Fruit fly (Drosophila melanogaster) whole organism, embryonic: ENCODE measurements around the gene AlaRS.
A peak's percentile ranks its signal among the peaks of the same experiment; 100 is the strongest.

Source experiments
- Aef1 ChIP-seq: fragments of 200-800 bp; sonication (Bioruptor generic); IDR thresholded peaks from 3 replicates; pipeline ENCODE4 v1.3.6; 2022; ENCODE audit warnings: missing biosample characterization, missing genetic modification characterization
- Awh ChIP-seq: fragments of 200-800 bp; sonication (Bioruptor generic); IDR thresholded peaks from 2 replicates; pipeline ENCODE4, ENCODE4 v1.3.6; 2022; ENCODE audit warnings: missing biosample characterization, missing genetic modification characterization
- B-H1 ChIP-seq: fragments of 200-800 bp; sonication (Bioruptor generic); IDR thresholded peaks from 3 replicates; pipeline ENCODE4 v1.3.6; 2022; ENCODE audit warnings: missing biosample characterization, missing genetic modification characterization
- BEAF-32 ChIP-seq: fragments of 200-800 bp; sonication (Bioruptor generic); optimal IDR thresholded peaks from 3 replicates; lab custom pipeline; 2017; ENCODE audit warnings: missing biosample characterization, missing genetic modification characterization, mild to moderate bottlenecking, moderate library complexity, missing genetic modification reagents
- Bgb ChIP-seq: fragments of 200-800 bp; sonication (Bioruptor generic); IDR thresholded peaks from 2 replicates; pipeline ENCODE4 v1.3.6; 2022; ENCODE audit warnings: missing biosample characterization, missing genetic modification characterization; ENCODE audit not compliant: partially characterized antibody
- CG1024 ChIP-seq: fragments of 200-800 bp; sonication (Bioruptor generic); IDR thresholded peaks from 2 replicates; pipeline ENCODE4 v1.3.6; 2022; ENCODE audit warnings: missing biosample characterization, missing genetic modification characterization
- CG10274 ChIP-seq: fragments of 200-800 bp; sonication (Bioruptor generic); optimal IDR thresholded peaks from 3 replicates; lab custom pipeline; 2017; ENCODE audit warnings: missing biosample characterization, mild to moderate bottlenecking, missing genetic modification characterization
- CG11456 ChIP-seq: fragments of 200-800 bp; sonication (Bioruptor generic); IDR thresholded peaks from 3 replicates; pipeline ENCODE4 v1.3.6; 2022; ENCODE audit warnings: missing biosample characterization, missing genetic modification characterization
- CG1233 ChIP-seq: fragments of 200-800 bp; sonication (Bioruptor generic); optimal IDR thresholded peaks from 4 replicates; lab custom pipeline; 2018; ENCODE audit warnings: missing biosample characterization, mild to moderate bottlenecking, missing genetic modification characterization
- CG13624 ChIP-seq: fragments of 200-800 bp; sonication (Bioruptor generic); optimal IDR thresholded peaks from 2 replicates; lab custom pipeline; 2016; ENCODE audit warnings: missing biosample characterization, missing genetic modification characterization
- CG14014 ChIP-seq: fragments of 200-800 bp; sonication (Bioruptor generic); IDR thresholded peaks from 2 replicates; pipeline ENCODE4 v1.3.6; 2022; ENCODE audit warnings: missing biosample characterization, missing genetic modification characterization
- CG15479 ChIP-seq: fragments of 200-800 bp; sonication (Bioruptor generic); optimal IDR thresholded peaks from 3 replicates; lab custom pipeline; 2019; ENCODE audit warnings: missing biosample characterization, mild to moderate bottlenecking, missing genetic modification characterization, moderate library complexity
- CG17186 ChIP-seq: fragments of 200-800 bp; sonication (Bioruptor generic); optimal IDR thresholded peaks from 3 replicates; lab custom pipeline; 2017; ENCODE audit warnings: missing biosample characterization, missing genetic modification reagents, missing genetic modification characterization
- CG18011 ChIP-seq: fragments of 200-800 bp; sonication (Bioruptor generic); optimal IDR thresholded peaks from 2 replicates; lab custom pipeline; 2017; ENCODE audit warnings: missing biosample characterization, missing genetic modification characterization, mild to moderate bottlenecking, moderate library complexity, missing genotype
- CG2199 ChIP-seq: fragments of 200-800 bp; sonication (Bioruptor generic); IDR thresholded peaks from 3 replicates; pipeline ENCODE4 v1.3.6; 2022; ENCODE audit warnings: missing biosample characterization, missing genetic modification characterization
- CG2678 ChIP-seq: fragments of 200-800 bp; sonication (Bioruptor generic); optimal IDR thresholded peaks from 3 replicates; lab custom pipeline; 2019; ENCODE audit warnings: missing biosample characterization, mild to moderate bottlenecking, missing genetic modification characterization, moderate library complexity
- CG3163 ChIP-seq: fragments of 200-800 bp; sonication (Bioruptor generic); optimal IDR thresholded peaks from 3 replicates; lab custom pipeline; 2016; ENCODE audit warnings: missing biosample characterization, missing genetic modification characterization
- CG34376 ChIP-seq: fragments of 200-800 bp; sonication (Bioruptor generic); optimal IDR thresholded peaks from 2 replicates; lab custom pipeline; 2018; ENCODE audit warnings: missing biosample characterization, mild to moderate bottlenecking, missing genetic modification characterization
- CG6272 ChIP-seq: fragments of 200-800 bp; sonication (Bioruptor generic); IDR thresholded peaks from 2 replicates; pipeline ENCODE4 v1.3.6; 2022; ENCODE audit warnings: missing biosample characterization, missing genetic modification characterization
- CG6813 ChIP-seq: fragments of 200-800 bp; sonication (Bioruptor generic); optimal IDR thresholded peaks from 2 replicates; lab custom pipeline; 2017; ENCODE audit warnings: missing biosample characterization, missing genetic modification characterization, mild to moderate bottlenecking, moderate library complexity, missing genetic modification reagents
- CG7372 ChIP-seq: fragments of 200-800 bp; sonication (Bioruptor generic); IDR thresholded peaks from 2 replicates; pipeline ENCODE4 v1.3.6; 2022; ENCODE audit warnings: missing biosample characterization, missing genetic modification characterization
- CG8765 ChIP-seq: fragments of 200-800 bp; sonication (Bioruptor generic); IDR thresholded peaks from 2 replicates; pipeline ENCODE4 v1.3.6; 2022; ENCODE audit warnings: missing biosample characterization, missing genetic modification characterization
- CG9437 ChIP-seq: fragments of 200-800 bp; sonication (Bioruptor generic); optimal IDR thresholded peaks from 2 replicates; lab custom pipeline; 2018; ENCODE audit warnings: missing biosample characterization, mild to moderate bottlenecking, missing genetic modification characterization
- Dad ChIP-seq: fragments of 200-800 bp; sonication (Bioruptor generic); optimal IDR thresholded peaks from 3 replicates; lab custom pipeline; 2016; ENCODE audit warnings: missing biosample characterization, missing genetic modification characterization
- Dip3 ChIP-seq: fragments of 200-800 bp; sonication (Bioruptor generic); optimal IDR thresholded peaks from 3 replicates; lab custom pipeline; 2016; ENCODE audit warnings: missing biosample characterization, missing genetic modification characterization
- Hand ChIP-seq: fragments of 200-800 bp; sonication (Bioruptor generic); optimal IDR thresholded peaks from 2 replicates; lab custom pipeline; 2017; ENCODE audit warnings: mild to moderate bottlenecking, missing biosample characterization, missing genetic modification reagents, missing genetic modification characterization
- Hmx ChIP-seq: fragments of 200-800 bp; sonication (Bioruptor generic); optimal IDR thresholded peaks from 2 replicates; lab custom pipeline; 2016; ENCODE audit warnings: missing biosample characterization, missing genetic modification characterization
- Lpt ChIP-seq: fragments of >200 bp; optimal IDR thresholded peaks from 2 replicates; lab custom pipeline; 2018; ENCODE audit warnings: missing biosample characterization, missing genetic modification characterization
- Mad ChIP-seq: fragments of 200-800 bp; sonication (Bioruptor generic); optimal IDR thresholded peaks from 2 replicates; lab custom pipeline; 2016; ENCODE audit warnings: missing biosample characterization, missing genetic modification characterization
- Ravus ChIP-seq: fragments of 200-800 bp; sonication (Bioruptor generic); IDR thresholded peaks from 2 replicates; pipeline ENCODE4 v1.3.6; 2022; ENCODE audit warnings: missing biosample characterization, missing genetic modification characterization
- Sin3A ChIP-seq: fragments of >200 bp; optimal IDR thresholded peaks from 2 replicates; lab custom pipeline; 2018
- Tbp ChIP-seq: fragments of >200 bp; optimal IDR thresholded peaks from 2 replicates; lab custom pipeline; 2018; ENCODE audit warnings: missing biosample characterization, missing genetic modification characterization
- al ChIP-seq: fragments of 200-800 bp; sonication (Bioruptor generic); IDR thresholded peaks from 2 replicates; pipeline ENCODE4 v1.3.6; 2022; ENCODE audit warnings: missing biosample characterization, missing genetic modification characterization
- bbx ChIP-seq: fragments of 200-800 bp; sonication (Bioruptor generic); IDR thresholded peaks from 2 replicates; pipeline ENCODE4 v1.3.6; 2022; ENCODE audit warnings: missing biosample characterization, missing genetic modification characterization; ENCODE audit not compliant: partially characterized antibody
- bigmax ChIP-seq: fragments of 200-800 bp; sonication (Bioruptor generic); optimal IDR thresholded peaks from 2 replicates; lab custom pipeline; 2018; ENCODE audit warnings: missing biosample characterization, mild to moderate bottlenecking, missing genetic modification characterization
- bsh ChIP-seq, 2 experiments: fragments of 200-800 bp; sonication (Bioruptor generic); optimal IDR thresholded peaks; 2 replicates each; lab custom pipeline; 2017 to 2018; ENCODE audit warnings: mild to moderate bottlenecking in 2 of 2, missing biosample characterization in 2 of 2, missing genetic modification characterization in 2 of 2, moderate library complexity in 1 of 2
- cato ChIP-seq: fragments of 200-800 bp; sonication (Bioruptor generic); optimal IDR thresholded peaks from 2 replicates; lab custom pipeline; 2016; ENCODE audit warnings: missing biosample characterization, missing genetic modification characterization, borderline replicate concordance
- ham ChIP-seq: fragments of 200-800 bp; sonication (Bioruptor generic); IDR thresholded peaks from 2 replicates; pipeline ENCODE4 v1.3.6; 2022; ENCODE audit warnings: missing biosample characterization, missing genetic modification characterization
- insv ChIP-seq, 2 experiments: fragments of 200-800 bp; sonication (Bioruptor generic); optimal IDR thresholded peaks; 3 replicates each; lab custom pipeline; 2016 to 2018; ENCODE audit warnings: missing biosample characterization in 2 of 2, missing genetic modification characterization in 2 of 2
- kay ChIP-seq: fragments of 200-800 bp; sonication (Bioruptor generic); optimal IDR thresholded peaks from 2 replicates; lab custom pipeline; 2016; ENCODE audit warnings: missing biosample characterization, missing genetic modification characterization
- lab ChIP-seq: fragments of 200-800 bp; sonication (Bioruptor generic); optimal IDR thresholded peaks from 3 replicates; lab custom pipeline; 2017; ENCODE audit warnings: missing biosample characterization, missing genetic modification characterization, mild to moderate bottlenecking, moderate library complexity, missing genetic modification reagents
- mam ChIP-seq: fragments of 200-800 bp; sonication (Bioruptor generic); optimal IDR thresholded peaks from 3 replicates; lab custom pipeline; 2016; ENCODE audit warnings: missing biosample characterization, missing genetic modification characterization
- pita ChIP-seq: fragments of 200-800 bp; sonication (Bioruptor generic); optimal IDR thresholded peaks from 2 replicates; lab custom pipeline; 2017; ENCODE audit warnings: missing biosample characterization, mild to moderate bottlenecking, missing genetic modification characterization
- scrt ChIP-seq: fragments of 200-800 bp; sonication (Bioruptor generic); optimal IDR thresholded peaks from 2 replicates; lab custom pipeline; 2018; ENCODE audit warnings: missing biosample characterization, mild to moderate bottlenecking, missing genetic modification characterization, moderate library complexity
- shn ChIP-seq: fragments of 200-800 bp; sonication (Bioruptor generic); optimal IDR thresholded peaks from 3 replicates; lab custom pipeline; 2016; ENCODE audit warnings: missing biosample characterization, missing genetic modification characterization
- sr ChIP-seq: fragments of 200-800 bp; sonication (Bioruptor generic); IDR thresholded peaks from 3 replicates; pipeline ENCODE4 v1.3.6; 2022; ENCODE audit warnings: missing biosample characterization, missing genetic modification characterization
- ssp ChIP-seq: fragments of 200-800 bp; sonication (Bioruptor generic); IDR thresholded peaks from 2 replicates; pipeline ENCODE4 v1.3.6; 2022; ENCODE audit warnings: missing biosample characterization, missing genetic modification characterization
- tin ChIP-seq: fragments of 200-800 bp; sonication (Bioruptor generic); optimal IDR thresholded peaks from 3 replicates; lab custom pipeline; 2016; ENCODE audit warnings: missing biosample characterization, missing genetic modification characterization
- tll ChIP-seq, 2 experiments: fragments of 200-800 bp in 1 of 2; fragments of >200 bp in 1 of 2; sonication (Bioruptor generic) in 1 of 2; optimal IDR thresholded peaks; 2 replicates each; lab custom pipeline; 2017 to 2019; ENCODE audit warnings: missing biosample characterization in 2 of 2, missing genetic modification characterization in 2 of 2, mild to moderate bottlenecking in 1 of 2, moderate library complexity in 1 of 2
- vfl ChIP-seq: fragments of 200-800 bp; sonication (Bioruptor generic); optimal IDR thresholded peaks from 2 replicates; lab custom pipeline; 2016; ENCODE audit warnings: missing biosample characterization, missing genetic modification characterization
- zen2 ChIP-seq: fragments of 200-800 bp; sonication (Bioruptor generic); IDR thresholded peaks from 3 replicates; pipeline ENCODE4 v1.3.6; 2022; ENCODE audit warnings: missing biosample characterization, missing genetic modification characterization; ENCODE audit not compliant: partially characterized antibody

The AlaRS gene

dm6 chr2L:8382646-8383045 lies 1.1 kb upstream of the AlaRS start, which contains the start of the genes CG13392 and Rcd4 (continued):
- TF ChIP-seq tin (GFP tag; lab: Kevin White, UChicago) (peak; percentile 72), bbx (GFP tag; lab: Robert Waterston, UW) (peak; percentile 79), CG8765 (GFP tag; lab: Robert Waterston, UW) (0 out of 2 replicates have a peak, but pooled peaks have one; percentile 30), Tbp (GFP tag; lab: Kevin White, UChicago) (no peak), CG2678 (peak; percentile 44), kay (GFP tag; lab: Kevin White, UChicago) (peak; percentile 4), Dad (GFP tag; lab: Kevin White, UChicago) (peak; percentile 76), cato (GFP tag; lab: Kevin White, UChicago) (no peak), ham (GFP tag; lab: Robert Waterston, UW) (no peak), CG11456 (GFP tag; lab: Robert Waterston, UW) (peak; percentile 78), Awh (GFP tag; lab: Robert Waterston, UW) (no peak), CG1233 (GFP tag; lab: Kevin White, UChicago) (peak; percentile 19), Lpt (GFP tag; lab: Kevin White, UChicago) (no peak), lab (peak; percentile 87), CG13624 (GFP tag; lab: Kevin White, UChicago) (peak; percentile 85), Sin3A (lab: Kevin White, UChicago) (peak; percentile 32), Hmx (GFP tag; lab: Kevin White, UChicago) (no peak), CG34376 (peak; percentile 66), shn (peak; percentile 71), CG1024 (0 out of 2 replicates have a peak, but pooled peaks have one; percentile 16), CG15479 (GFP tag; lab: Kevin White, UChicago) (no peak), Mad (GFP tag; lab: Kevin White, UChicago) (peak; percentile 71), CG18011 (GFP tag; lab: Kevin White, UChicago) (peak; percentile 54), CG14014 (GFP tag; lab: Robert Waterston, UW) (peak; percentile 53), scrt (peak; percentile 41), bsh (GFP tag; optimal IDR thresholded peaks at IDR 0.05; lab: Kevin White, UChicago) (peak in 1 of 2 experiments; percentile 44), BEAF-32 (GFP tag; lab: Kevin White, UChicago) (peak; percentile 63), sr (no peak), CG6813 (GFP tag; lab: Kevin White, UChicago) (peak; percentile 45), ssp (GFP tag; lab: Robert Waterston, UW) (peak; percentile 32; the same call in 1 of the 2 replicates), Aef1 (GFP tag; lab: Robert Waterston, UW) (peak; percentile 36; the same call in 2 of the 3 replicates), B-H1 (no peak), Hand (GFP tag; lab: Kevin White, UChicago) (no peak), CG10274 (GFP tag; lab: Kevin White, UChicago) (no peak), Bgb (GFP tag; lab: Robert Waterston, UW) (peak; percentile 72), insv (GFP tag; optimal IDR thresholded peaks at IDR 0.05; lab: Kevin White, UChicago) (peak in 1 of 2 experiments; percentile 42), tll (GFP tag; optimal IDR thresholded peaks at IDR 0.05; lab: Kevin White, UChicago) (no peak), mam (GFP tag; lab: Kevin White, UChicago) (peak; percentile 84), zen2 (GFP tag; lab: Robert Waterston, UW) (peak; percentile 72; the same call in 2 of the 3 replicates), bigmax (GFP tag; lab: Kevin White, UChicago) (peak; percentile 24), CG2199 (GFP tag; lab: Robert Waterston, UW) (no peak), CG3163 (GFP tag; lab: Kevin White, UChicago) (peak; percentile 64), CG7372 (GFP tag; lab: Robert Waterston, UW) (0 out of 2 replicates have a peak, but pooled peaks have one; percentile 12), CG17186 (peak; percentile 60), CG9437 (GFP tag; lab: Kevin White, UChicago) (peak; percentile 34), Ravus (GFP tag; lab: Robert Waterston, UW) (no peak), al (GFP tag; lab: Robert Waterston, UW) (peak; percentile 24; the same call in 1 of the 2 replicates), Dip3 (peak; percentile 79), vfl (GFP tag; lab: Kevin White, UChicago) (peak; percentile 68), CG6272 (no peak), pita (no peak)
